Worm (Caenorhabditis elegans) whole organism, L1 larva: Measurements from ENCODE around the gene Y26E6A.3.

Experiments
- lin-39 ChIP-seq: fragments of 150-350 bp; optimal IDR thresholded peaks from 2 replicates; lab custom pipeline; 2014; ENCODE audit warnings: missing biosample characterization, missing genetic modification reagents, missing genetic modification characterization
- nhr-11 ChIP-seq: fragments of 150-350 bp; optimal IDR thresholded peaks from 2 replicates; lab custom pipeline; 2014; ENCODE audit warnings: missing biosample characterization, missing genetic modification characterization
- nhr-84 ChIP-seq: sonication (generic microtip); optimal IDR thresholded peaks from 2 replicates; lab custom pipeline; 2017; ENCODE audit warnings: missing biosample characterization, missing genetic modification characterization

DNA sequence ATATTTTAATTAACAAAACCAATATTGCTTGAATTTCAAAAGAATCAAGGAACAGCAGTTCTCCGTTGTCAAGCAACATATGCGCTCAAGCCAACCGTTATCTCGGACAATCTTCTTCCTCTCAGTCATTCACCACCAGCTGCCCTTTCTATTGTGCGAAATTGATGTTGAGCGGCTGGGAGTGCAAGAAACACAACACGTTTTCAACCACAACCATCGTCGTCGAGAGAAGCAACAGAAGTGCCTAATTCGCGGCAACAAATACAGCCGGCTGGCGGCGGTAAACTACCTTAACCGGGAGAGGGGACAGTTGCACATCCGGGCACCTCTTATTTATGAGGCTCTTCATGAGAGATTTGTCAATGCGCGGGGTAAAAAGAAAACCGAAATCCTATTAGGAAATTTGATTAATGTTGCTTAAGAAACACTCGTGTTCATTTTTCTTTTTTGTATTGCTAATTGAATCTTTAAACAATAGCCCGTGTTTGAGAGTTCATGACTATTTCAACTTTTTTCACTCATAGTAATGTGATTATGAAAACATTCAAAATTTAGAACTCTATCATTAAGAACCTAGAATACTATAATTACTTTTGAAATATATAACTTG lies 27.9 kb downstream of the Y26E6A.3 start:
- TF ChIP-seq nhr-11 (tag; lab: Kevin White, UChicago), result no peak
- no peak for TF ChIP-seq lin-39 (tag; lab: Kevin White, UChicago)
- TF ChIP-seq nhr-84, result no peak
